Fruit fly (Drosophila melanogaster) whole organism, embryonic: ENCODE data around the gene Hsp22.
A peak's percentile ranks its signal among the peaks of the same experiment; 100 is the strongest.

Experiments
- Asciz ChIP-seq: fragments of 200-800 bp; sonication (Bioruptor generic); optimal IDR thresholded peaks from 2 replicates; lab custom pipeline; 2017; ENCODE audit warnings: missing biosample characterization, mild to moderate bottlenecking, missing genetic modification characterization, missing genetic modification reagents
- Bgb ChIP-seq: fragments of 200-800 bp; sonication (Bioruptor generic); IDR thresholded peaks from 2 replicates; pipeline ENCODE4 v1.3.6; 2022; ENCODE audit warnings: missing biosample characterization, missing genetic modification characterization; ENCODE audit not compliant: partially characterized antibody
- Blimp-1 ChIP-seq: fragments of 200-800 bp; sonication (Bioruptor generic); optimal IDR thresholded peaks from 3 replicates; lab custom pipeline; 2018; ENCODE audit warnings: missing biosample characterization, missing genetic modification characterization, mild to moderate bottlenecking, moderate library complexity, missing genetic modification reagents
- CG11093 ChIP-seq: fragments of 200-800 bp; sonication (Bioruptor generic); IDR thresholded peaks from 3 replicates; pipeline ENCODE4 v1.3.6; 2022; ENCODE audit warnings: missing biosample characterization, missing genetic modification characterization
- CG11398 ChIP-seq: fragments of 200-800 bp; sonication (Bioruptor generic); optimal IDR thresholded peaks from 2 replicates; lab custom pipeline; 2016; ENCODE audit warnings: missing biosample characterization, missing genetic modification characterization
- CG14441 ChIP-seq: fragments of 200-800 bp; sonication (Bioruptor generic); IDR thresholded peaks from 2 replicates; pipeline ENCODE4 v1.3.6; 2022; ENCODE audit warnings: missing biosample characterization, missing genetic modification characterization
- CG15269 ChIP-seq: fragments of 200-800 bp; sonication (Bioruptor generic); optimal IDR thresholded peaks from 2 replicates; lab custom pipeline; 2018; ENCODE audit warnings: missing biosample characterization, mild to moderate bottlenecking, missing genetic modification characterization, moderate library complexity
- CG17361 ChIP-seq: fragments of 200-800 bp; sonication (Bioruptor generic); IDR thresholded peaks from 3 replicates; pipeline ENCODE4 v1.3.6; 2022; ENCODE audit warnings: missing biosample characterization, missing genetic modification characterization
- CG18764 ChIP-seq: fragments of 200-800 bp; sonication (Bioruptor generic); optimal IDR thresholded peaks from 3 replicates; lab custom pipeline; 2016; ENCODE audit warnings: missing biosample characterization, missing genetic modification characterization
- CG2678 ChIP-seq: fragments of 200-800 bp; sonication (Bioruptor generic); optimal IDR thresholded peaks from 3 replicates; lab custom pipeline; 2019; ENCODE audit warnings: missing biosample characterization, mild to moderate bottlenecking, missing genetic modification characterization, moderate library complexity
- CG3407 ChIP-seq: fragments of 200-800 bp; sonication (Bioruptor generic); optimal IDR thresholded peaks from 2 replicates; lab custom pipeline; 2018; ENCODE audit warnings: missing biosample characterization, mild to moderate bottlenecking, missing genetic modification characterization
- CG34422 ChIP-seq: fragments of 200-800 bp; sonication (Bioruptor generic); IDR thresholded peaks from 3 replicates; pipeline ENCODE4 v1.3.6; 2022; ENCODE audit warnings: missing biosample characterization, missing genetic modification characterization
- CG6272 ChIP-seq: fragments of 200-800 bp; sonication (Bioruptor generic); IDR thresholded peaks from 2 replicates; pipeline ENCODE4 v1.3.6; 2022; ENCODE audit warnings: missing biosample characterization, missing genetic modification characterization
- CG6654 ChIP-seq: fragments of 200-800 bp; sonication (Bioruptor generic); optimal IDR thresholded peaks from 2 replicates; lab custom pipeline; 2017; ENCODE audit warnings: missing biosample characterization, mild to moderate bottlenecking, missing genetic modification characterization
- CG6813 ChIP-seq: fragments of 200-800 bp; sonication (Bioruptor generic); optimal IDR thresholded peaks from 2 replicates; lab custom pipeline; 2017; ENCODE audit warnings: missing biosample characterization, missing genetic modification characterization, mild to moderate bottlenecking, moderate library complexity, missing genetic modification reagents
- CG6854 ChIP-seq: fragments of 200-800 bp; sonication (Bioruptor generic); optimal IDR thresholded peaks from 3 replicates; lab custom pipeline; 2017; ENCODE audit warnings: missing biosample characterization, mild to moderate bottlenecking, missing genetic modification characterization
- CG9437 ChIP-seq: fragments of 200-800 bp; sonication (Bioruptor generic); optimal IDR thresholded peaks from 2 replicates; lab custom pipeline; 2018; ENCODE audit warnings: missing biosample characterization, mild to moderate bottlenecking, missing genetic modification characterization
- Dip3 ChIP-seq: fragments of 200-800 bp; sonication (Bioruptor generic); optimal IDR thresholded peaks from 3 replicates; lab custom pipeline; 2016; ENCODE audit warnings: missing biosample characterization, missing genetic modification characterization
- Dll ChIP-seq: fragments of 200-800 bp; sonication (Bioruptor generic); IDR thresholded peaks from 4 replicates; pipeline ENCODE4 v1.3.6; 2022; ENCODE audit warnings: missing biosample characterization, missing genetic modification characterization; ENCODE audit not compliant: partially characterized antibody
- Doc2 ChIP-seq: fragments of 200-800 bp; sonication (Bioruptor generic); IDR thresholded peaks from 2 replicates; pipeline ENCODE4 v1.3.6; 2022; ENCODE audit warnings: missing biosample characterization, missing genetic modification characterization
- E2f1 ChIP-seq: fragments of 200-800 bp; sonication (Bioruptor generic); IDR thresholded peaks from 2 replicates; pipeline ENCODE4 v1.3.6; 2022; ENCODE audit warnings: missing biosample characterization, missing genetic modification characterization
- Lim3 ChIP-seq: fragments of 200-800 bp; sonication (Bioruptor generic); IDR thresholded peaks from 2 replicates; pipeline ENCODE4 v1.3.6; 2022; ENCODE audit warnings: missing biosample characterization, missing genetic modification characterization
- MESR4 ChIP-seq: fragments of 200-800 bp; sonication (Bioruptor generic); optimal IDR thresholded peaks from 2 replicates; lab custom pipeline; 2018; ENCODE audit warnings: missing biosample characterization, mild to moderate bottlenecking, missing genetic modification characterization, moderate library complexity
- MTF-1 ChIP-seq: fragments of 200-800 bp; sonication (Bioruptor generic); optimal IDR thresholded peaks from 2 replicates; lab custom pipeline; 2018; ENCODE audit warnings: missing biosample characterization, mild to moderate bottlenecking, missing genetic modification characterization, borderline replicate concordance
- Med ChIP-seq: fragments of 200-800 bp; sonication (Bioruptor generic); peaks from one replicate; lab custom pipeline; 2016; ENCODE audit warnings: missing biosample characterization, missing genetic modification characterization, mild to moderate bottlenecking, inconsistent platforms, moderate library complexity
- Nf-YB ChIP-seq: fragments of 200-800 bp; sonication (Bioruptor generic); optimal IDR thresholded peaks from 3 replicates; lab custom pipeline; 2019; ENCODE audit warnings: missing biosample characterization, mild to moderate bottlenecking, missing genetic modification characterization, moderate library complexity
- Pdp1 ChIP-seq, 2 experiments: fragments of 200-800 bp; sonication (Bioruptor generic); optimal IDR thresholded peaks; 3 replicates each; lab custom pipeline; 2016; ENCODE audit warnings: missing biosample characterization in 2 of 2, missing genetic modification characterization in 2 of 2, mild to moderate bottlenecking in 1 of 2, moderate library complexity in 1 of 2
- Sin3A ChIP-seq: fragments of >200 bp; optimal IDR thresholded peaks from 2 replicates; lab custom pipeline; 2018
- Six4 ChIP-seq: fragments of 200-800 bp; sonication (Bioruptor generic); optimal IDR thresholded peaks from 2 replicates; lab custom pipeline; 2016; ENCODE audit warnings: missing biosample characterization, missing genetic modification characterization
- Vsx1 ChIP-seq: fragments of 200-800 bp; sonication (Bioruptor generic); optimal IDR thresholded peaks from 2 replicates; lab custom pipeline; 2017; ENCODE audit warnings: missing biosample characterization, mild to moderate bottlenecking, missing genetic modification characterization, missing genetic modification reagents
- ase ChIP-seq: fragments of 200-800 bp; sonication (Bioruptor generic); IDR thresholded peaks from 3 replicates; pipeline ENCODE4 v1.3.6; 2022; ENCODE audit warnings: missing biosample characterization, missing genetic modification characterization
- ci ChIP-seq: fragments of 200-800 bp; sonication (Bioruptor generic); IDR thresholded peaks from 3 replicates; pipeline ENCODE4 v1.3.6; 2022; ENCODE audit warnings: missing biosample characterization, missing genetic modification characterization
- crol ChIP-seq: fragments of 200-800 bp; sonication (Bioruptor generic); IDR thresholded peaks from 2 replicates; pipeline ENCODE4 v1.3.6; 2022; ENCODE audit warnings: missing biosample characterization, missing genetic modification characterization
- ewg ChIP-seq: fragments of 200-800 bp; sonication (Bioruptor generic); optimal IDR thresholded peaks from 3 replicates; lab custom pipeline; 2017; ENCODE audit warnings: mild to moderate bottlenecking, missing biosample characterization, missing genetic modification reagents, missing genetic modification characterization
- gcm ChIP-seq: fragments of 200-800 bp; sonication (Bioruptor generic); optimal IDR thresholded peaks from 2 replicates; lab custom pipeline; 2019; ENCODE audit warnings: missing biosample characterization, mild to moderate bottlenecking, missing genetic modification characterization, moderate library complexity
- hbn ChIP-seq: fragments of 200-800 bp; sonication (Bioruptor generic); IDR thresholded peaks from 2 replicates; pipeline ENCODE4 v1.3.6; 2022; ENCODE audit warnings: missing biosample characterization, missing genetic modification characterization; ENCODE audit not compliant: partially characterized antibody
- ind ChIP-seq: fragments of 200-800 bp; sonication (Bioruptor generic); optimal IDR thresholded peaks from 3 replicates; lab custom pipeline; 2016; ENCODE audit warnings: missing biosample characterization, missing genetic modification characterization
- lilli ChIP-seq: fragments of 200-800 bp; sonication (Bioruptor generic); optimal IDR thresholded peaks from 3 replicates; lab custom pipeline; 2016; ENCODE audit warnings: missing biosample characterization, missing genetic modification characterization
- phol ChIP-seq: fragments of 200-800 bp; sonication (Bioruptor generic); optimal IDR thresholded peaks from 3 replicates; lab custom pipeline; 2018; ENCODE audit warnings: missing biosample characterization, mild to moderate bottlenecking, missing genetic modification characterization, moderate library complexity
- pzg ChIP-seq: fragments of 200-800 bp; sonication (Bioruptor generic); optimal IDR thresholded peaks from 3 replicates; lab custom pipeline; 2018; ENCODE audit warnings: missing biosample characterization, mild to moderate bottlenecking, missing genetic modification characterization, moderate library complexity
- sens ChIP-seq: fragments of 200-800 bp; sonication (Bioruptor generic); peaks from one replicate; lab custom pipeline; 2016; ENCODE audit warnings: missing biosample characterization, missing genetic modification characterization
- tap ChIP-seq: fragments of 200-800 bp; optimal IDR thresholded peaks from 3 replicates; lab custom pipeline; 2019; ENCODE audit warnings: missing biosample characterization, mild to moderate bottlenecking, missing genetic modification characterization, moderate library complexity
- vvl ChIP-seq: fragments of 200-800 bp; sonication (Bioruptor generic); IDR thresholded peaks from 2 replicates; pipeline ENCODE4 v1.3.6; 2022; ENCODE audit warnings: missing biosample characterization, missing genetic modification characterization
- wek ChIP-seq: fragments of 200-800 bp; sonication (Bioruptor generic); optimal IDR thresholded peaks from 3 replicates; lab custom pipeline; 2018; ENCODE audit warnings: missing biosample characterization, mild to moderate bottlenecking, missing genetic modification characterization, moderate library complexity

The Hsp22 gene

dm6 chr3L:9419328-9419727 lies 46.6 kb downstream of the Hsp22 start (continued):
- TF ChIP-seq MESR4 (no peak), CG6854 (no peak), sens (GFP tag; lab: Kevin White, UChicago) (no peak), Dll (GFP tag; lab: Robert Waterston, UW) (no peak), gcm (GFP tag; lab: Kevin White, UChicago) (no peak), Pdp1 (GFP tag; optimal IDR thresholded peaks at IDR 0.05; lab: Kevin White, UChicago) (peak in 1 of 2 experiments; percentile 71), pzg (GFP tag; lab: Kevin White, UChicago) (no peak), CG3407 (no peak), CG17361 (no peak), CG6813 (GFP tag; lab: Kevin White, UChicago) (no peak), Sin3A (lab: Kevin White, UChicago) (no peak), Doc2 (GFP tag; lab: Robert Waterston, UW) (no peak), Dip3 (GFP tag; lab: Kevin White, UChicago) (no peak), E2f1 (GFP tag; lab: Robert Waterston, UW) (no peak), CG14441 (peak; percentile 40), CG18764 (GFP tag; lab: Kevin White, UChicago) (no peak), Lim3 (GFP tag; lab: Robert Waterston, UW) (no peak), vvl (GFP tag; lab: Robert Waterston, UW) (peak; percentile 46; the same call in 1 of the 2 replicates), CG6654 (no peak), ase (GFP tag; lab: Robert Waterston, UW) (0 out of 3 replicates have a peak, but pooled peaks have one; percentile 10), ewg (GFP tag; lab: Kevin White, UChicago) (no peak), ci (GFP tag; lab: Robert Waterston, UW) (peak; percentile 65; the same call in 2 of the 3 replicates), CG34422 (0 out of 3 replicates have a peak, but pooled peaks have one; percentile 26), tap (no peak), Med (GFP tag; lab: Kevin White, UChicago) (peak; percentile 47), ind (no peak), Asciz (no peak), MTF-1 (GFP tag; lab: Kevin White, UChicago) (no peak), crol (no peak), lilli (GFP tag; lab: Kevin White, UChicago) (no peak), Six4 (GFP tag; lab: Kevin White, UChicago) (no peak), CG2678 (tag; lab: Kevin White, UChicago) (no peak), Blimp-1 (GFP tag; lab: Kevin White, UChicago) (no peak), CG11093 (GFP tag; lab: Robert Waterston, UW) (no peak), wek (GFP tag; lab: Kevin White, UChicago) (no peak), Vsx1 (GFP tag; lab: Kevin White, UChicago) (no peak), phol (tag; lab: Kevin White, UChicago) (no peak), CG15269 (tag; lab: Kevin White, UChicago) (no peak), hbn (GFP tag; lab: Robert Waterston, UW) (no peak), CG11398 (GFP tag; lab: Kevin White, UChicago) (no peak), Nf-YB (GFP tag; lab: Kevin White, UChicago) (no peak), Bgb (GFP tag; lab: Robert Waterston, UW) (no peak), CG9437 (GFP tag; lab: Kevin White, UChicago) (no peak), CG6272 (GFP tag; lab: Robert Waterston, UW) (no peak)
- TF ChIP-seq, all 482 proteins: peak for 34
